Fruit fly (Drosophila melanogaster): Measurements from ENCODE around the gene dnd.

dnd gene

dm6 chr3R:21888696-21889602, 1.8 kb upstream of the dnd start, which contains the start of gene CG43844:
Gene CG43844, plus strand, starts transcription at chr3R:21889539.
- TF ChIP-seq grau (tag; optimal IDR thresholded peaks at IDR 0.05) (peak; percentile 50), CG31224 (GFP tag; IDR thresholded peaks at IDR 0.05) (no peak), Dfd (GFP tag; optimal IDR thresholded peaks at IDR 0.05) (no peak), grn (GFP tag; optimal IDR thresholded peaks at IDR 0.05) (no peak), Hmr (GFP tag; optimal IDR thresholded peaks at IDR 0.05) (peak; percentile 37), sens (GFP tag) (peak; percentile 52), CG32532 (GFP tag; IDR thresholded peaks at IDR 0.05) (0 out of 2 replicates have a peak, but pooled peaks have one; percentile 4), CG15696 (tag; optimal IDR thresholded peaks at IDR 0.05) (no peak), psq (GFP tag; optimal IDR thresholded peaks at IDR 0.05) (no peak), CG15601 (tag; optimal IDR thresholded peaks at IDR 0.05) (peak; percentile 88), unc-4 (GFP tag; IDR thresholded peaks at IDR 0.05; ENCODE audit: partially characterized antibody) (0 out of 2 replicates have a peak, but pooled peaks have one; percentile 32), Drgx (GFP tag; IDR thresholded peaks at IDR 0.05) (peak; percentile 14; the same call in 1 of the 2 replicates), HLH4C (GFP tag; IDR thresholded peaks at IDR 0.05; ENCODE audit: partially characterized antibody) (peak; percentile 54; the same call in 2 of the 3 replicates), repo (GFP tag; optimal IDR thresholded peaks at IDR 0.05) (no peak), D19B (GFP tag; optimal IDR thresholded peaks at IDR 0.05) (no peak), nmo (GFP tag; optimal IDR thresholded peaks at IDR 0.05) (peak; percentile 13), Lim3 (GFP tag; IDR thresholded peaks at IDR 0.05) (no peak), hb (GFP tag; IDR thresholded peaks at IDR 0.05; ENCODE audit: partially characterized antibody) (peak; percentile 64; the same call in 1 of the 3 replicates), CG14710 (tag; optimal IDR thresholded peaks at IDR 0.05) (peak; percentile 94), NK7.1 (GFP tag; optimal IDR thresholded peaks at IDR 0.05) (no peak), exex (tag; optimal IDR thresholded peaks at IDR 0.05) (peak; percentile 1), hkb (optimal IDR thresholded peaks at IDR 0.05) (no peak), hkb (GFP tag; IDR thresholded peaks at IDR 0.05) (no peak), CG12071 (GFP tag; optimal IDR thresholded peaks at IDR 0.05) (no peak), aop (GFP tag; IDR thresholded peaks at IDR 0.05) (no peak), CG9215 (GFP tag; IDR thresholded peaks at IDR 0.05) (no peak), Sry-δ (GFP tag; optimal IDR thresholded peaks at IDR 0.05) (peak; percentile 2), stwl (tag; optimal IDR thresholded peaks at IDR 0.05) (peak; percentile 76), Ets65A (GFP tag) (peak; percentile 60), az2 (GFP tag; optimal IDR thresholded peaks at IDR 0.05) (no peak), vvl (GFP tag; IDR thresholded peaks at IDR 0.05) (peak; percentile 62; the same call in 1 of the 2 replicates), CG7963 (GFP tag; IDR thresholded peaks at IDR 0.05; ENCODE audit: partially characterized antibody) (peak; percentile 34; the same call in 1 of the 3 replicates), CG16813 (GFP tag; IDR thresholded peaks at IDR 0.05; ENCODE audit: partially characterized antibody) (peak; percentile 71), HmgZ (tag; optimal IDR thresholded peaks at IDR 0.05) (peak; percentile 43), BtbVII (GFP tag; optimal IDR thresholded peaks at IDR 0.05) (no peak), Scr (GFP tag; IDR thresholded peaks at IDR 0.05; ENCODE audit: partially characterized antibody) (peak; percentile 28; the same call in 1 of the 2 replicates), maf-S (GFP tag; optimal IDR thresholded peaks at IDR 0.05) (no peak), CG13624 (GFP tag; optimal IDR thresholded peaks at IDR 0.05) (no peak), ato (GFP tag; IDR thresholded peaks at IDR 0.05; ENCODE audit: partially characterized antibody) (no peak), Opbp (GFP tag; IDR thresholded peaks at IDR 0.05; ENCODE audit: partially characterized antibody) (peak; percentile 54; the same call in 2 of the 3 replicates), knrl (GFP tag; IDR thresholded peaks at IDR 0.05; ENCODE audit: partially characterized antibody) (peak; percentile 76), kni (GFP tag; optimal IDR thresholded peaks at IDR 0.05) (no peak), CG14860 (GFP tag; IDR thresholded peaks at IDR 0.05; ENCODE audit: partially characterized antibody) (peak; percentile 34; the same call in 2 of the 3 replicates), org-1 (GFP tag; optimal IDR thresholded peaks at IDR 0.05) (no peak), CG6791 (GFP tag; IDR thresholded peaks at IDR 0.05; ENCODE audit: partially characterized antibody) (peak; percentile 70; the same call in 2 of the 3 replicates), sisA (GFP tag; IDR thresholded peaks at IDR 0.05) (0 out of 2 replicates have a peak, but pooled peaks have one; percentile 6), Rfx (GFP tag; IDR thresholded peaks at IDR 0.05) (peak; percentile 24; the same call in 1 of the 2 replicates)

All from whole organism, embryonic.